Fruit fly (Drosophila melanogaster) whole organism, embryonic: Measurements from ENCODE around the gene Neto.

Experiments used
- CG10147 ChIP-seq: fragments of 200-800 bp; sonication (Bioruptor generic); optimal IDR thresholded peaks from 2 replicates; lab custom pipeline; 2019; ENCODE audit warnings: missing biosample characterization, mild to moderate bottlenecking, missing genetic modification characterization, moderate library complexity
- CG11085 ChIP-seq: fragments of 200-800 bp; sonication (Bioruptor generic); IDR thresholded peaks from 2 replicates; pipeline ENCODE4 v1.3.6; 2022; ENCODE audit warnings: missing biosample characterization, missing genetic modification characterization
- CG12104 ChIP-seq: fragments of 200-800 bp; sonication (Bioruptor generic); optimal IDR thresholded peaks from 3 replicates; lab custom pipeline; 2016; ENCODE audit warnings: missing biosample characterization, missing genetic modification characterization
- CG1233 ChIP-seq: fragments of 200-800 bp; sonication (Bioruptor generic); optimal IDR thresholded peaks from 4 replicates; lab custom pipeline; 2018; ENCODE audit warnings: missing biosample characterization, mild to moderate bottlenecking, missing genetic modification characterization
- CG12659 ChIP-seq: fragments of 200-800 bp; sonication (Bioruptor generic); optimal IDR thresholded peaks from 3 replicates; lab custom pipeline; 2017; ENCODE audit warnings: mild to moderate bottlenecking, missing biosample characterization, missing genetic modification reagents, missing genetic modification characterization
- CG12744 ChIP-seq: fragments of 200-800 bp; sonication (Bioruptor generic); optimal IDR thresholded peaks from 2 replicates; lab custom pipeline; 2016; ENCODE audit warnings: missing biosample characterization, missing genetic modification characterization
- CG14050 ChIP-seq: fragments of 200-800 bp; sonication (Bioruptor generic); IDR thresholded peaks from 3 replicates; pipeline ENCODE4 v1.3.6; 2022; ENCODE audit warnings: missing biosample characterization, missing genetic modification characterization
- CG16813 ChIP-seq: fragments of 200-800 bp; sonication (Bioruptor generic); IDR thresholded peaks from 3 replicates; pipeline ENCODE4 v1.3.6; 2022; ENCODE audit warnings: missing biosample characterization, missing genetic modification characterization; ENCODE audit not compliant: partially characterized antibody
- CG2202 ChIP-seq: fragments of 200-800 bp; sonication (Bioruptor generic); optimal IDR thresholded peaks from 2 replicates; lab custom pipeline; 2018; ENCODE audit warnings: missing biosample characterization, mild to moderate bottlenecking, missing genetic modification characterization
- CG30431 ChIP-seq: fragments of 200-800 bp; sonication (Bioruptor generic); optimal IDR thresholded peaks from 2 replicates; lab custom pipeline; 2017; ENCODE audit warnings: missing biosample characterization, missing genetic modification characterization
- CG3838 ChIP-seq: fragments of 200-800 bp; sonication (Bioruptor generic); optimal IDR thresholded peaks from 3 replicates; lab custom pipeline; 2016; ENCODE audit warnings: missing biosample characterization, missing genetic modification characterization
- CG4328 ChIP-seq: fragments of 200-800 bp; sonication (Bioruptor generic); optimal IDR thresholded peaks from 3 replicates; lab custom pipeline; 2017; ENCODE audit warnings: missing biosample characterization, missing genetic modification reagents, missing genetic modification characterization
- CG4730 ChIP-seq: fragments of 200-800 bp; sonication (Bioruptor generic); IDR thresholded peaks from 2 replicates; pipeline ENCODE4 v1.3.6; 2022; ENCODE audit warnings: missing biosample characterization, missing genetic modification characterization
- CG6854 ChIP-seq: fragments of 200-800 bp; sonication (Bioruptor generic); optimal IDR thresholded peaks from 3 replicates; lab custom pipeline; 2017; ENCODE audit warnings: missing biosample characterization, mild to moderate bottlenecking, missing genetic modification characterization
- CG7357 ChIP-seq: fragments of 200-800 bp; sonication (Bioruptor generic); IDR thresholded peaks from 3 replicates; pipeline ENCODE4 v1.3.6; 2022; ENCODE audit warnings: missing biosample characterization, missing genetic modification characterization
- Dbx ChIP-seq: fragments of 200-800 bp; sonication (Bioruptor generic); IDR thresholded peaks from 3 replicates; pipeline ENCODE4 v1.3.6; 2022; ENCODE audit warnings: missing biosample characterization, missing genetic modification characterization
- Dll ChIP-seq: fragments of 200-800 bp; sonication (Bioruptor generic); IDR thresholded peaks from 4 replicates; pipeline ENCODE4 v1.3.6; 2022; ENCODE audit warnings: missing biosample characterization, missing genetic modification characterization; ENCODE audit not compliant: partially characterized antibody
- H15 ChIP-seq: fragments of 200-800 bp; sonication (Bioruptor generic); IDR thresholded peaks from 3 replicates; pipeline ENCODE4 v1.3.6; 2022; ENCODE audit warnings: missing biosample characterization, missing genetic modification characterization
- HLHmδ ChIP-seq: fragments of 200-800 bp; sonication (Bioruptor generic); optimal IDR thresholded peaks from 2 replicates; lab custom pipeline; 2018; ENCODE audit warnings: missing biosample characterization, mild to moderate bottlenecking, missing genetic modification characterization, moderate library complexity
- HmgZ ChIP-seq: fragments of 200-800 bp; sonication (Bioruptor generic); optimal IDR thresholded peaks from 2 replicates; lab custom pipeline; 2018; ENCODE audit warnings: missing biosample characterization, mild to moderate bottlenecking, missing genetic modification characterization
- Hr39 ChIP-seq: fragments of >200 bp; optimal IDR thresholded peaks from 2 replicates; lab custom pipeline; 2017
- Med ChIP-seq: fragments of 200-800 bp; sonication (Bioruptor generic); peaks from one replicate; lab custom pipeline; 2016; ENCODE audit warnings: missing biosample characterization, missing genetic modification characterization, mild to moderate bottlenecking, inconsistent platforms, moderate library complexity
- Myb ChIP-seq: fragments of 200-800 bp; sonication (Bioruptor generic); optimal IDR thresholded peaks from 2 replicates; lab custom pipeline; 2016; ENCODE audit warnings: missing biosample characterization, missing genetic modification characterization
- NfI ChIP-seq: fragments of 200-800 bp; sonication (Bioruptor generic); optimal IDR thresholded peaks from 3 replicates; lab custom pipeline; 2018; ENCODE audit warnings: missing biosample characterization, mild to moderate bottlenecking, missing genetic modification characterization, moderate library complexity
- ab ChIP-seq: fragments of 200-800 bp; sonication (Bioruptor generic); optimal IDR thresholded peaks from 2 replicates; lab custom pipeline; 2016; ENCODE audit warnings: missing biosample characterization, missing genetic modification characterization
- ac ChIP-seq: fragments of 200-800 bp; sonication (Bioruptor generic); optimal IDR thresholded peaks from 3 replicates; lab custom pipeline; 2017; ENCODE audit warnings: missing biosample characterization, mild to moderate bottlenecking, missing genetic modification characterization
- chn ChIP-seq: fragments of 200-800 bp; sonication (Bioruptor generic); optimal IDR thresholded peaks from 2 replicates; lab custom pipeline; 2016; ENCODE audit warnings: missing biosample characterization, missing genetic modification characterization
- dm ChIP-seq: fragments of 200-800 bp; sonication (Bioruptor generic); optimal IDR thresholded peaks from 3 replicates; lab custom pipeline; 2016; ENCODE audit warnings: missing biosample characterization, missing genetic modification characterization
- fd102C ChIP-seq: fragments of 200-800 bp; sonication (Bioruptor generic); optimal IDR thresholded peaks from 2 replicates; lab custom pipeline; 2018; ENCODE audit warnings: missing biosample characterization, mild to moderate bottlenecking, missing genetic modification characterization, moderate library complexity
- gem ChIP-seq: fragments of 200-800 bp; sonication (Bioruptor generic); optimal IDR thresholded peaks from 2 replicates; lab custom pipeline; 2019; ENCODE audit warnings: missing biosample characterization, mild to moderate bottlenecking, missing genetic modification characterization, moderate library complexity
- gsb ChIP-seq: fragments of 200-800 bp; sonication (Bioruptor generic); IDR thresholded peaks from 2 replicates; pipeline ENCODE4 v1.3.6; 2022; ENCODE audit warnings: missing biosample characterization, missing genetic modification characterization
- her ChIP-seq: fragments of 200-800 bp; sonication (Bioruptor generic); optimal IDR thresholded peaks from 2 replicates; lab custom pipeline; 2016; ENCODE audit warnings: missing biosample characterization, missing genetic modification characterization
- ind ChIP-seq: fragments of 200-800 bp; sonication (Bioruptor generic); optimal IDR thresholded peaks from 3 replicates; lab custom pipeline; 2016; ENCODE audit warnings: missing biosample characterization, missing genetic modification characterization
- mam ChIP-seq: fragments of 200-800 bp; sonication (Bioruptor generic); optimal IDR thresholded peaks from 3 replicates; lab custom pipeline; 2016; ENCODE audit warnings: missing biosample characterization, missing genetic modification characterization
- nau ChIP-seq: fragments of 200-800 bp; sonication (Bioruptor generic); optimal IDR thresholded peaks from 3 replicates; lab custom pipeline; 2017; ENCODE audit warnings: missing biosample characterization, mild to moderate bottlenecking, missing genetic modification characterization, missing genetic modification reagents
- pita ChIP-seq: fragments of 200-800 bp; sonication (Bioruptor generic); optimal IDR thresholded peaks from 2 replicates; lab custom pipeline; 2017; ENCODE audit warnings: missing biosample characterization, mild to moderate bottlenecking, missing genetic modification characterization
- pzg ChIP-seq: fragments of 200-800 bp; sonication (Bioruptor generic); optimal IDR thresholded peaks from 3 replicates; lab custom pipeline; 2018; ENCODE audit warnings: missing biosample characterization, mild to moderate bottlenecking, missing genetic modification characterization, moderate library complexity
- row ChIP-seq: fragments of 200-800 bp; sonication (Bioruptor generic); IDR thresholded peaks from 3 replicates; pipeline ENCODE4 v1.3.6; 2022; ENCODE audit warnings: missing biosample characterization, missing genetic modification characterization
- sc ChIP-seq, 3 experiments: fragments of >200 bp in 2 of 3; fragments of 200-800 bp in 1 of 3; sonication (Bioruptor generic) in 1 of 3; optimal IDR thresholded peaks; 2 replicates in 2 of 3; 3 replicates in 1 of 3; lab custom pipeline; 2017; ENCODE audit warnings: mild to moderate bottlenecking in 1 of 3, missing biosample characterization in 1 of 3, missing genetic modification characterization in 1 of 3, missing genetic modification reagents in 1 of 3
- sens-2 ChIP-seq: fragments of 200-800 bp; sonication (Bioruptor generic); IDR thresholded peaks from 2 replicates; pipeline ENCODE4 v1.3.6; 2022; ENCODE audit warnings: missing biosample characterization, missing genetic modification characterization
- trh ChIP-seq: fragments of 200-800 bp; sonication (Bioruptor generic); optimal IDR thresholded peaks from 2 replicates; lab custom pipeline; 2016; ENCODE audit warnings: missing biosample characterization, missing genetic modification characterization
- zfh2 ChIP-seq: fragments of 200-800 bp; sonication (Bioruptor generic); optimal IDR thresholded peaks from 2 replicates; lab custom pipeline; 2016; ENCODE audit warnings: missing biosample characterization, missing genetic modification characterization

Gene Neto

dm6 chrX:13530199-13530788 lies 84.6 kb downstream of the Neto start, which contains the start of gene CG44428:
TSS of gene CG44428 (minus strand) at chrX:13530249.
- TF ChIP-seq Hr39 (lab: Kevin White, UChicago), result no peak
- no peak for TF ChIP-seq CG10147
- TF ChIP-seq CG4328, result no peak
- no peak for TF ChIP-seq CG12104 (GFP tag; lab: Kevin White, UChicago)
- no peak for TF ChIP-seq CG11085 (GFP tag; lab: Robert Waterston, UW)
- TF ChIP-seq Dll (GFP tag; lab: Robert Waterston, UW), result no peak
- no peak for TF ChIP-seq CG30431
- no peak for TF ChIP-seq dm (GFP tag; lab: Kevin White, UChicago)
- TF ChIP-seq gsb, result no peak
- TF ChIP-seq CG6854, result no peak
- TF ChIP-seq CG3838 (GFP tag; lab: Kevin White, UChicago), result no peak
- TF ChIP-seq CG12659 (GFP tag; lab: Kevin White, UChicago), result no peak
- no peak for TF ChIP-seq CG12744 (GFP tag; lab: Kevin White, UChicago)

dm6 chrX:13534100-13534499 lies 88.4 kb downstream of the Neto start, which contains the start of gene CG15756:
TSS of gene CG15756 (plus strand) at chrX:13534400.
- no peak for TF ChIP-seq sc (optimal IDR thresholded peaks at IDR 0.05; lab: Kevin White, UChicago)
- TF ChIP-seq sc (GFP tag; optimal IDR thresholded peaks at IDR 0.05; lab: Kevin White, UChicago), result no peak
- TF ChIP-seq, all 482 proteins: peak for 0

dm6 chrX:13536776-13537175 lies 91.1 kb downstream of the Neto start:
- TF ChIP-seq ab (GFP tag; lab: Kevin White, UChicago), result no peak
- TF ChIP-seq Myb (GFP tag; lab: Kevin White, UChicago), result no peak
- TF ChIP-seq CG16813 (GFP tag; lab: Robert Waterston, UW), result no peak
- no peak for TF ChIP-seq CG2202 (tag; lab: Kevin White, UChicago)
- no peak for TF ChIP-seq HmgZ (tag; lab: Kevin White, UChicago)
- TF ChIP-seq trh (GFP tag; lab: Kevin White, UChicago), result no peak
- no peak for TF ChIP-seq pzg
- TF ChIP-seq ac (GFP tag; lab: Kevin White, UChicago), result no peak
- TF ChIP-seq CG1233 (GFP tag; lab: Kevin White, UChicago), result no peak
- TF ChIP-seq CG7357, result no peak
- no peak for TF ChIP-seq her
- TF ChIP-seq CG14050 (GFP tag; lab: Robert Waterston, UW), result no peak
- TF ChIP-seq fd102C (GFP tag; lab: Kevin White, UChicago), result no peak
- no peak for TF ChIP-seq pita (GFP tag; lab: Kevin White, UChicago)
- no peak for TF ChIP-seq nau (GFP tag; lab: Kevin White, UChicago)
- no peak for TF ChIP-seq NfI (GFP tag; lab: Kevin White, UChicago)
- no peak for TF ChIP-seq ind (GFP tag; lab: Kevin White, UChicago)
- TF ChIP-seq mam (GFP tag; lab: Kevin White, UChicago), result no peak

dm6 chrX:13539448-13539847 lies 93.7 kb downstream of the Neto start:
- TF ChIP-seq row (GFP tag; lab: Robert Waterston, UW), result 0 out of 3 replicates have a peak, but pooled peaks have one; percentile 6
- TF ChIP-seq Dbx, result no peak
- no peak for TF ChIP-seq sens-2
- TF ChIP-seq Med (GFP tag; lab: Kevin White, UChicago), result peak; percentile 20
- peak; percentile 12 for TF ChIP-seq gem (tag; lab: Kevin White, UChicago)
- no peak for TF ChIP-seq CG4730 (GFP tag; lab: Robert Waterston, UW)
- TF ChIP-seq chn (GFP tag; lab: Kevin White, UChicago), result no peak
- no peak for TF ChIP-seq H15 (GFP tag; lab: Robert Waterston, UW)
- no peak for TF ChIP-seq zfh2 (GFP tag; lab: Kevin White, UChicago)
- no peak for TF ChIP-seq HLHmδ (GFP tag; lab: Kevin White, UChicago)
